Fruit fly (Drosophila melanogaster) Kc167 (cell line): ENCODE results near the gene lush.

Source experiments
- Myc ChIP-seq: fragments of >200 bp; optimal IDR thresholded peaks from 2 replicates; lab custom pipeline; 2017; ENCODE audit warnings: missing external identifiers
- Sin3A ChIP-seq: fragments of >200 bp; optimal IDR thresholded peaks from 2 replicates; lab custom pipeline; 2018; ENCODE audit warnings: missing external identifiers
- h ChIP-seq: fragments of >200 bp; optimal IDR thresholded peaks from 3 replicates; lab custom pipeline; 2018; ENCODE audit warnings: missing external identifiers
- insv ChIP-seq: fragments of >200 bp; optimal IDR thresholded peaks from 3 replicates; lab custom pipeline; 2018; ENCODE audit warnings: missing external identifiers
- psq ChIP-seq: fragments of >200 bp; optimal IDR thresholded peaks from 2 replicates; lab custom pipeline; 2017; ENCODE audit warnings: missing external identifiers
- ttk ChIP-seq: sonication (Bioruptor generic); optimal IDR thresholded peaks from 2 replicates; lab custom pipeline; 2017; ENCODE audit warnings: missing external identifiers

DNA sequence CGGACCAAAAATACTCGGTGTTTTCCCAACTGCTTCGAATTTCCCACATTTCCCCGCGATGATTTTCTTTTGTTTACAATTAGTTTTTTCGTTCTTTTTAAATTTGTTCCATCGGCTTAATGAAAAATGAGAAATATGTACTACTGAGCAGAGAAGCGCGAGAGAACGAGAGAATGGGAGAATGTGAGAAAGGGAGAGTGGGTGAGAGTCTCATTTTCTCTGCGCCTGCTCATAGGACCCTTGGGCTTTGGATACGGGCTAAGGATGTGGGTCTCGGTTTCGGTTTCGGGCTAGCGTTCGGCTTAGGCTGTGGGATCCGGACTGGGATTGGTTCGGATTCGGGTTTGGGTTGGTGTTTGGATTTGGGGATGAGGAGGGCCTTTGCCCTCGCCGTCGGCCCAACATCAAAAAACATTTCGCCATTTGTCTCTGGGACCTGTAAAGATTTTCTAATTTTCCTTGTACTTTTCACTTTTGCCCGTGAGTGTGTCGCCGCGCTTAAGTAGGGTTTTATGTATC, 25.1 kb downstream of the lush start:
- TF ChIP-seq h (no peak), insv (lab: Kevin White, UChicago) (no peak), Sin3A (lab: Kevin White, UChicago) (no peak), psq (no peak), Myc (lab: Kevin White, UChicago) (no peak), ttk (no peak)
